Fruit fly (Drosophila melanogaster) whole organism, wandering third instar larva: Measurements from ENCODE around the gene CG5162.

Experiments used
- CG9705 ChIP-seq: fragments of 200-800 bp; sonication (Bioruptor generic); optimal IDR thresholded peaks from 2 replicates; lab custom pipeline; 2018; ENCODE audit warnings: missing biosample characterization, mild to moderate bottlenecking, missing genetic modification characterization
- Dif ChIP-seq: fragments of 200-275, 200-300 bp; sonication (Bioruptor generic); optimal IDR thresholded peaks from 2 replicates; lab custom pipeline; 2018; ENCODE audit warnings: missing biosample characterization, missing genetic modification characterization; ENCODE audit not compliant: partially characterized antibody
- Hnf4 ChIP-seq: fragments of 200-800 bp; sonication (Bioruptor generic); optimal IDR thresholded peaks from 2 replicates; lab custom pipeline; 2016; ENCODE audit warnings: missing biosample characterization, mild to moderate bottlenecking, missing genetic modification characterization
- Myc ChIP-seq: fragments of >200 bp; optimal IDR thresholded peaks from 2 replicates; lab custom pipeline; 2017
- N ChIP-seq: fragments of >200 bp; optimal IDR thresholded peaks from 2 replicates; lab custom pipeline; 2018; ENCODE audit warnings: missing biosample characterization, missing external identifiers, missing genetic modification characterization
- Vsx2 ChIP-seq: fragments of 200-300, 225-300 bp; sonication (Bioruptor generic); optimal IDR thresholded peaks from 2 replicates; lab custom pipeline; 2018; ENCODE audit warnings: missing biosample characterization, missing genetic modification characterization; ENCODE audit not compliant: partially characterized antibody
- dsf ChIP-seq: sonication (Bioruptor generic); optimal IDR thresholded peaks from 2 replicates; lab custom pipeline; 2016; ENCODE audit warnings: missing biosample characterization, missing genetic modification characterization, borderline replicate concordance
- fru ChIP-seq: fragments of 200-800 bp; sonication (Bioruptor generic); optimal IDR thresholded peaks from 3 replicates; lab custom pipeline; 2016; ENCODE audit warnings: missing biosample characterization, mild to moderate bottlenecking, missing genetic modification characterization
- lola ChIP-seq: fragments of >200 bp; optimal IDR thresholded peaks from 2 replicates; lab custom pipeline; 2017; ENCODE audit warnings: missing biosample characterization, missing genetic modification characterization
- rgr ChIP-seq: fragments of 200-800 bp; sonication (Bioruptor generic); optimal IDR thresholded peaks from 3 replicates; lab custom pipeline; 2016; ENCODE audit warnings: missing biosample characterization, mild to moderate bottlenecking, missing genetic modification characterization
- sv ChIP-seq: fragments of 200-800 bp; sonication (Bioruptor generic); optimal IDR thresholded peaks from 3 replicates; lab custom pipeline; 2016; ENCODE audit warnings: missing biosample characterization, missing genetic modification characterization
- tai ChIP-seq: sonication (Bioruptor generic); optimal IDR thresholded peaks from 2 replicates; lab custom pipeline; 2016; ENCODE audit warnings: missing biosample characterization, missing genetic modification characterization
- usp ChIP-seq: fragments of >200 bp; optimal IDR thresholded peaks from 2 replicates; lab custom pipeline; 2017; ENCODE audit warnings: missing biosample characterization, missing genetic modification characterization
- woc ChIP-seq: sonication (Bioruptor generic); optimal IDR thresholded peaks from 2 replicates; lab custom pipeline; 2016; ENCODE audit warnings: missing biosample characterization, mild to moderate bottlenecking, missing genetic modification characterization

dm6 chrX:17172123-17172522 lies 43.0 kb upstream of the CG5162 start:
- TF ChIP-seq Hnf4 (GFP tag; lab: Kevin White, UChicago) = peak; percentile 50
- no peak for TF ChIP-seq N (GFP tag; lab: Kevin White, UChicago)
- no peak for TF ChIP-seq tai (GFP tag; lab: Kevin White, UChicago)
- no peak for TF ChIP-seq Vsx2 (GFP tag; lab: Kevin White, UChicago)
- no peak for TF ChIP-seq sv (GFP tag; lab: Kevin White, UChicago)
- TF ChIP-seq usp (GFP tag; lab: Kevin White, UChicago) = no peak
- TF ChIP-seq fru (GFP tag; lab: Kevin White, UChicago) = peak; percentile 40
- peak; percentile 36 for TF ChIP-seq rgr (GFP tag; lab: Kevin White, UChicago)
- TF ChIP-seq dsf (GFP tag; lab: Kevin White, UChicago) = no peak
- no peak for TF ChIP-seq lola (GFP tag; lab: Kevin White, UChicago)
- TF ChIP-seq CG9705 = no peak
- peak; percentile 52 for TF ChIP-seq woc (GFP tag; lab: Kevin White, UChicago)
- TF ChIP-seq Myc (lab: Kevin White, UChicago) = no peak
- TF ChIP-seq Dif (GFP tag; lab: Kevin White, UChicago) = no peak
